Fruit fly (Drosophila melanogaster): ENCODE data around the gene Rpt2.

The Rpt2 gene

DNA sequence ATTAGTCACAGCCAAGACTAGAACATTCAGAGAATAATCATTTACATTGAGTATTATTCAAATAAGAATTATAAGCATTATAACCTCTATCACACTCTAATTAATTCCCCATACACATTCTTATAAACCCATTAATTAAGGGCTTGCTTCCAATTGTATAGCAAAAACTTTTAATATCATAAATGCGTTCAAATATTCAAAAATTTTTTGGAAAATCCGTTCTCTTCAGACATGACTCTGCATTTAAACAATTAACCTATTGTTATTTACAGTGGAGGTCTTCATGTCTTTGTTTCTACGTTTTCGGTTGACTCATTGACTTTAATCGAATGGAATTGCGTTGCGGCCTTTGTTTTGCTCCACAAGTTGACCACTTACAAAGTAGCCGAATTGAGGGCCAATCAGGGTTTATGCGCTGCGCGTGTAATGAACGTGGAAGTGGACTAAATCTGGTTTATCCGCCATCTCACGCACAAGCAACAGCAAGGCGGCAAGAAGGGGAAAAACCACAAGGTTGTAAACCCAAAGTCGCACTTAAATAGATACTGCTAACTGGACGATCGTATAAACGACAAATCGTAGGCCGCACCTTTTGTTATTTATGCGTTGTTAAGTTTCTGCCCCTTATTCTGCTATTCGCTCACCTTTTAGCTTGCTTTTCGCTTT, 10.4 kb downstream of the Rpt2 start (continued):
- TF ChIP-seq pb (GFP tag; optimal IDR thresholded peaks at IDR 0.05), result peak; percentile 77
- TF ChIP-seq CG3163 (GFP tag; optimal IDR thresholded peaks at IDR 0.05), result peak; percentile 9
- no peak for TF ChIP-seq BEAF-32 (GFP tag; optimal IDR thresholded peaks at IDR 0.05)
- TF ChIP-seq CG15073 (GFP tag; optimal IDR thresholded peaks at IDR 0.05), result no peak
- TF ChIP-seq Doc3 (GFP tag; IDR thresholded peaks at IDR 0.05; ENCODE audit: partially characterized antibody), result no peak
- peak; percentile 82 for TF ChIP-seq schlank (tag; optimal IDR thresholded peaks at IDR 0.05)
- TF ChIP-seq C15 (GFP tag; IDR thresholded peaks at IDR 0.05), result peak; percentile 48; the same call in 1 of the 3 replicates
- 0 out of 2 replicates have a peak, but pooled peaks have one; percentile 12 for TF ChIP-seq CG5953 (GFP tag; IDR thresholded peaks at IDR 0.05)
- peak; percentile 59 for TF ChIP-seq CG13296 (GFP tag; optimal IDR thresholded peaks at IDR 0.05)
- no peak for TF ChIP-seq pfk (GFP tag; optimal IDR thresholded peaks at IDR 0.05)
- TF ChIP-seq CG10267 (tag; optimal IDR thresholded peaks at IDR 0.05), result no peak
- TF ChIP-seq fd96Cb (tag; optimal IDR thresholded peaks at IDR 0.05), result no peak
- peak; percentile 33 for TF ChIP-seq Rx (GFP tag; IDR thresholded peaks at IDR 0.05)
- peak; percentile 62; the same call in 1 of the 3 replicates for TF ChIP-seq CG34422 (GFP tag; IDR thresholded peaks at IDR 0.05)
- no peak for TF ChIP-seq ro (GFP tag; IDR thresholded peaks at IDR 0.05)
- peak in 1 of 2 experiments; percentile 5 for TF ChIP-seq bsh (GFP tag; optimal IDR thresholded peaks at IDR 0.05)
- no peak for TF ChIP-seq CG13424 (tag; optimal IDR thresholded peaks at IDR 0.05)
- TF ChIP-seq Drgx (GFP tag; IDR thresholded peaks at IDR 0.05), result peak; percentile 50; the same call in 1 of the 2 replicates
- no peak for TF ChIP-seq Deaf1 (tag; optimal IDR thresholded peaks at IDR 0.05)
- TF ChIP-seq H2.0 (GFP tag; IDR thresholded peaks at IDR 0.05), result peak; percentile 44
- peak; percentile 60 for TF ChIP-seq CG10147 (GFP tag; optimal IDR thresholded peaks at IDR 0.05)
- no peak for TF ChIP-seq CG31441 (GFP tag; IDR thresholded peaks at IDR 0.05)
- TF ChIP-seq twi (tag; optimal IDR thresholded peaks at IDR 0.05), result no peak
- no peak for TF ChIP-seq CG3407 (GFP tag; optimal IDR thresholded peaks at IDR 0.05)
- peak; percentile 62 for TF ChIP-seq CG14441 (GFP tag; IDR thresholded peaks at IDR 0.05)
- TF ChIP-seq sima (GFP tag; optimal IDR thresholded peaks at IDR 0.05), result no peak
- no peak for TF ChIP-seq CG4854 (GFP tag; optimal IDR thresholded peaks at IDR 0.05)
- no peak for TF ChIP-seq prd (optimal IDR thresholded peaks at IDR 0.05)
- TF ChIP-seq prd (GFP tag; IDR thresholded peaks at IDR 0.05), result 0 out of 3 replicates have a peak, but pooled peaks have one; percentile 49
- TF ChIP-seq Meics (GFP tag; optimal IDR thresholded peaks at IDR 0.05), result peak; percentile 59
- no peak for TF ChIP-seq TFAM (GFP tag; optimal IDR thresholded peaks at IDR 0.05)
- TF ChIP-seq nerfin-2 (GFP tag; IDR thresholded peaks at IDR 0.05; ENCODE audit: partially characterized antibody), result no peak
- TF ChIP-seq slp2 (GFP tag; optimal IDR thresholded peaks at IDR 0.05), result no peak
- TF ChIP-seq CG4328 (GFP tag; optimal IDR thresholded peaks at IDR 0.05), result no peak
- TF ChIP-seq repo (GFP tag; optimal IDR thresholded peaks at IDR 0.05), result no peak
- peak; percentile 56 for TF ChIP-seq CG6272 (GFP tag; IDR thresholded peaks at IDR 0.05)
- peak; percentile 9; the same call in 1 of the 2 replicates for TF ChIP-seq E2f2 (GFP tag; IDR thresholded peaks at IDR 0.05)
- TF ChIP-seq Lpt (GFP tag; optimal IDR thresholded peaks at IDR 0.05), result no peak
- 0 out of 3 replicates have a peak, but pooled peaks have one; percentile 16 for TF ChIP-seq CG11093 (GFP tag; IDR thresholded peaks at IDR 0.05)
- no peak for TF ChIP-seq CG6791 (GFP tag; IDR thresholded peaks at IDR 0.05; ENCODE audit: partially characterized antibody)
- no peak for TF ChIP-seq luna (GFP tag; optimal IDR thresholded peaks at IDR 0.05)
- peak; percentile 51 for TF ChIP-seq CG12659 (GFP tag; optimal IDR thresholded peaks at IDR 0.05)
- no peak; the same call in 1 of the 2 replicates for TF ChIP-seq ham (GFP tag; IDR thresholded peaks at IDR 0.05)
- TF ChIP-seq CG30020 (tag; optimal IDR thresholded peaks at IDR 0.05), result no peak
- TF ChIP-seq CG9609 (GFP tag; optimal IDR thresholded peaks at IDR 0.05), result peak; percentile 13
- TF ChIP-seq zfh1 (GFP tag; IDR thresholded peaks at IDR 0.05), result no peak
- no peak for TF ChIP-seq Kr (GFP tag; optimal IDR thresholded peaks at IDR 0.05)
- TF ChIP-seq lilli (GFP tag; optimal IDR thresholded peaks at IDR 0.05), result peak; percentile 44
- no peak for TF ChIP-seq Atf3 (GFP tag; optimal IDR thresholded peaks at IDR 0.05)
- no peak for TF ChIP-seq CG13775 (GFP tag; optimal IDR thresholded peaks at IDR 0.05)

Measured in whole organism, embryonic.